ENCODE assay signal across 2 fruit fly cellular contexts in the genomic region with DNA sequence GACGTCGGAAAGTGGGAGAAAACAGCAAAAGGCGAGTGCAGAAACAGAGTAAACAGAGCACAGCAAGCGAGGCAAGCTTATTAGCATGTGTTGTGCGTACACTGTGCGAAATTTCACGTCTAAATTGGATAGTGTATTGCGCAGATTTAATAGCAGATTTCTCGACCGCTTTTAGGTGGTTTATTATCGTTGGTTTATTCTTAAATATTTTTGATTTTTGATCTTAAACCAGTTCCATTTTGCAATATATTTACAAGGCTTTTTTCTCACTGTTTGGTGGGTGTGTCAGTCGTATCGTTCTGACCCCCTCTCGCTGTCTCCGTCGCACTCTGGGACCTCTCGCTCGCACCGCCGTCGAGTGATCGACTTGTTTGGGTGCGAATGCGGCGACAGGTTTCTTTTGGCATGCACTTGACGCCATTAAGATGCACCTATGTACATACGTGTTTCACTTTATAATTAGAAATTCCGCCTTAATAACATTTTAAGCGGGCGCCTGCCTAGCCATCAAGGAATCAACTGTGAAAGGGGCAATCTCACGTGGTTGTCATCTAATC.
TF ChIP-seq lines count a peak whose summit lies in the region.

No protein-coding gene starts in this region.

TF ChIP-seq in whole organism, embryonic, 481 proteins besides CTCF, POLR2A, EP300 and RAD21 (continued from another document and continues in another):
- TF ChIP-seq az2 (GFP tag; optimal IDR thresholded peaks at IDR 0.05; lab: Kevin White, UChicago) (no peak), CG9932 (GFP tag; IDR thresholded peaks at IDR 0.05; lab: Robert Waterston, UW) (0 out of 2 replicates have a peak, but pooled peaks have one; percentile 27), sob (GFP tag; IDR thresholded peaks at IDR 0.05; lab: Robert Waterston, UW) (peak; percentile 27; the same call in 1 of the 2 replicates), al (GFP tag; IDR thresholded peaks at IDR 0.05; lab: Robert Waterston, UW) (0 out of 2 replicates have a peak, but pooled peaks have one; percentile 28), disco-r (GFP tag; optimal IDR thresholded peaks at IDR 0.05; lab: Kevin White, UChicago) (no peak), CG7271 (tag; optimal IDR thresholded peaks at IDR 0.05; lab: Kevin White, UChicago) (no peak), CG31441 (GFP tag; IDR thresholded peaks at IDR 0.05; lab: Robert Waterston, UW) (no peak), CG10274 (GFP tag; optimal IDR thresholded peaks at IDR 0.05; lab: Kevin White, UChicago) (no peak), Kr (GFP tag; optimal IDR thresholded peaks at IDR 0.05; lab: Kevin White, UChicago) (no peak), Xrp1 (GFP tag; IDR thresholded peaks at IDR 0.05; lab: Robert Waterston, UW) (peak; percentile 30; the same call in 1 of the 2 replicates), jumu (GFP tag; optimal IDR thresholded peaks at IDR 0.05; lab: Kevin White, UChicago) (no peak), fd64A (GFP tag; optimal IDR thresholded peaks at IDR 0.05; lab: Kevin White, UChicago) (no peak), BEAF-32 (GFP tag; optimal IDR thresholded peaks at IDR 0.05; lab: Kevin White, UChicago) (no peak), psq (GFP tag; optimal IDR thresholded peaks at IDR 0.05; lab: Kevin White, UChicago) (no peak), Mes4 (GFP tag; optimal IDR thresholded peaks at IDR 0.05; lab: Kevin White, UChicago) (no peak), pan (optimal IDR thresholded peaks at IDR 0.05; lab: Kevin White, UChicago) (no peak), pan (GFP tag; optimal IDR thresholded peaks at IDR 0.05 in 1 of 2, IDR thresholded peaks at IDR 0.05 in 1 of 2) (peak in 1 of 2 experiments; percentile 54), CG11093 (GFP tag; IDR thresholded peaks at IDR 0.05; lab: Robert Waterston, UW) (0 out of 3 replicates have a peak, but pooled peaks have one; percentile 10), CG7556 (GFP tag; optimal IDR thresholded peaks at IDR 0.05; lab: Kevin White, UChicago) (no peak), Dfd (GFP tag; optimal IDR thresholded peaks at IDR 0.05; lab: Kevin White, UChicago) (no peak), org-1 (GFP tag; optimal IDR thresholded peaks at IDR 0.05; lab: Kevin White, UChicago) (no peak), CG3995 (GFP tag; optimal IDR thresholded peaks at IDR 0.05; lab: Kevin White, UChicago) (no peak), schlank (tag; optimal IDR thresholded peaks at IDR 0.05; lab: Kevin White, UChicago) (no peak), CG14050 (GFP tag; IDR thresholded peaks at IDR 0.05; lab: Robert Waterston, UW) (no peak), Jarid2 (GFP tag; optimal IDR thresholded peaks at IDR 0.05; lab: Kevin White, UChicago) (no peak), bigmax (GFP tag; optimal IDR thresholded peaks at IDR 0.05; lab: Kevin White, UChicago) (no peak), dysf (GFP tag; IDR thresholded peaks at IDR 0.05; lab: Robert Waterston, UW) (peak; percentile 31; the same call in 1 of the 3 replicates), CG10462 (GFP tag; optimal IDR thresholded peaks at IDR 0.05; lab: Kevin White, UChicago) (no peak), corto (GFP tag; optimal IDR thresholded peaks at IDR 0.05; lab: Kevin White, UChicago) (peak; percentile 36), CG1602 (GFP tag; optimal IDR thresholded peaks at IDR 0.05; lab: Kevin White, UChicago) (no peak), sens (GFP tag; lab: Kevin White, UChicago) (peak; percentile 75), CG10267 (tag; optimal IDR thresholded peaks at IDR 0.05; lab: Kevin White, UChicago) (no peak), CG16863 (GFP tag; optimal IDR thresholded peaks at IDR 0.05; lab: Kevin White, UChicago) (peak; percentile 6), Neu2 (GFP tag; optimal IDR thresholded peaks at IDR 0.05; lab: Kevin White, UChicago; ENCODE audit: borderline replicate concordance) (no peak), dan (GFP tag; IDR thresholded peaks at IDR 0.05; lab: Robert Waterston, UW) (no peak), CG5245 (GFP tag; optimal IDR thresholded peaks at IDR 0.05; lab: Kevin White, UChicago) (no peak), CG1024 (GFP tag; IDR thresholded peaks at IDR 0.05; lab: Robert Waterston, UW) (no peak), toy (GFP tag; IDR thresholded peaks at IDR 0.05; lab: Robert Waterston, UW) (no peak), Pdp1 (GFP tag; optimal IDR thresholded peaks at IDR 0.05; lab: Kevin White, UChicago) (peak in 1 of 2 experiments; percentile 24), CG4820 (GFP tag; optimal IDR thresholded peaks at IDR 0.05; lab: Kevin White, UChicago) (peak; percentile 9), CG1647 (GFP tag; optimal IDR thresholded peaks at IDR 0.05; lab: Kevin White, UChicago) (no peak), bcd (GFP tag; optimal IDR thresholded peaks at IDR 0.05; lab: Kevin White, UChicago) (peak; percentile 5), Trl (optimal IDR thresholded peaks at IDR 0.05; lab: Kevin White, UChicago) (no peak), Trl (GFP tag; optimal IDR thresholded peaks at IDR 0.05; lab: Kevin White, UChicago) (no peak), CG43689 (GFP tag; IDR thresholded peaks at IDR 0.05; lab: Robert Waterston, UW) (no peak), Vsx1 (GFP tag; optimal IDR thresholded peaks at IDR 0.05; lab: Kevin White, UChicago) (no peak), tna (GFP tag; IDR thresholded peaks at IDR 0.05; lab: Robert Waterston, UW; ENCODE audit: partially characterized antibody) (no peak), eyg (GFP tag; optimal IDR thresholded peaks at IDR 0.05; lab: Kevin White, UChicago) (no peak), CG7839 (tag; optimal IDR thresholded peaks at IDR 0.05; lab: Kevin White, UChicago) (peak; percentile 32), twi (tag; optimal IDR thresholded peaks at IDR 0.05; lab: Kevin White, UChicago) (no peak), lbe (GFP tag; optimal IDR thresholded peaks at IDR 0.05; lab: Kevin White, UChicago) (peak; percentile 49), Sry-δ (GFP tag; optimal IDR thresholded peaks at IDR 0.05; lab: Kevin White, UChicago) (peak; percentile 2), CG6854 (GFP tag; optimal IDR thresholded peaks at IDR 0.05; lab: Kevin White, UChicago) (no peak), CG30403 (GFP tag; optimal IDR thresholded peaks at IDR 0.05; lab: Kevin White, UChicago) (no peak), Meics (GFP tag; optimal IDR thresholded peaks at IDR 0.05; lab: Kevin White, UChicago) (no peak), kay (GFP tag; optimal IDR thresholded peaks at IDR 0.05; lab: Kevin White, UChicago) (no peak), CG8281 (tag; optimal IDR thresholded peaks at IDR 0.05; lab: Kevin White, UChicago) (no peak), CG30431 (GFP tag; optimal IDR thresholded peaks at IDR 0.05; lab: Kevin White, UChicago) (no peak), Hey (tag; optimal IDR thresholded peaks at IDR 0.05; lab: Kevin White, UChicago) (no peak), Deaf1 (tag; optimal IDR thresholded peaks at IDR 0.05; lab: Kevin White, UChicago) (no peak), CG32532 (GFP tag; IDR thresholded peaks at IDR 0.05; lab: Robert Waterston, UW) (peak; percentile 40; the same call in 1 of the 2 replicates), GATAe (GFP tag; conservative IDR thresholded peaks at IDR 0.05; lab: Robert Waterston, UW) (no peak), CG13424 (tag; optimal IDR thresholded peaks at IDR 0.05; lab: Kevin White, UChicago) (no peak), CG7928 (GFP tag; optimal IDR thresholded peaks at IDR 0.05; lab: Kevin White, UChicago) (no peak)

TF ChIP-seq in whole organism, prepupa, 60 proteins besides CTCF, POLR2A, EP300 and RAD21 (continued from another document):
- TF ChIP-seq Hr4 (GFP tag; optimal IDR thresholded peaks at IDR 0.05; lab: Kevin White, UChicago) (peak; percentile 93), net (GFP tag; optimal IDR thresholded peaks at IDR 0.05; lab: Kevin White, UChicago) (peak; percentile 91), Gug (GFP tag; IDR thresholded peaks at IDR 0.05; lab: Robert Waterston, UW) (peak; percentile 92), fkh (GFP tag; optimal IDR thresholded peaks at IDR 0.05; lab: Kevin White, UChicago) (no peak), CG6792 (GFP tag; optimal IDR thresholded peaks at IDR 0.05; lab: Kevin White, UChicago) (peak; percentile 92), topi (GFP tag; optimal IDR thresholded peaks at IDR 0.05; lab: Kevin White, UChicago) (peak; percentile 95), dsx (GFP tag; optimal IDR thresholded peaks at IDR 0.05; lab: Kevin White, UChicago; ENCODE audit: poor library complexity, severe bottlenecking) (peak; percentile 67), dac (GFP tag; optimal IDR thresholded peaks at IDR 0.05; lab: Kevin White, UChicago) (peak; percentile 86), Met (GFP tag; optimal IDR thresholded peaks at IDR 0.05; lab: Kevin White, UChicago) (peak; percentile 92), Eip75B (GFP tag; optimal IDR thresholded peaks at IDR 0.05; lab: Kevin White, UChicago) (peak; percentile 92), CG15336 (GFP tag; IDR thresholded peaks at IDR 0.05; lab: Robert Waterston, UW) (peak; percentile 96)
